Fruit fly (Drosophila melanogaster): ENCODE measurements around the gene noi.

The noi gene

DNA sequence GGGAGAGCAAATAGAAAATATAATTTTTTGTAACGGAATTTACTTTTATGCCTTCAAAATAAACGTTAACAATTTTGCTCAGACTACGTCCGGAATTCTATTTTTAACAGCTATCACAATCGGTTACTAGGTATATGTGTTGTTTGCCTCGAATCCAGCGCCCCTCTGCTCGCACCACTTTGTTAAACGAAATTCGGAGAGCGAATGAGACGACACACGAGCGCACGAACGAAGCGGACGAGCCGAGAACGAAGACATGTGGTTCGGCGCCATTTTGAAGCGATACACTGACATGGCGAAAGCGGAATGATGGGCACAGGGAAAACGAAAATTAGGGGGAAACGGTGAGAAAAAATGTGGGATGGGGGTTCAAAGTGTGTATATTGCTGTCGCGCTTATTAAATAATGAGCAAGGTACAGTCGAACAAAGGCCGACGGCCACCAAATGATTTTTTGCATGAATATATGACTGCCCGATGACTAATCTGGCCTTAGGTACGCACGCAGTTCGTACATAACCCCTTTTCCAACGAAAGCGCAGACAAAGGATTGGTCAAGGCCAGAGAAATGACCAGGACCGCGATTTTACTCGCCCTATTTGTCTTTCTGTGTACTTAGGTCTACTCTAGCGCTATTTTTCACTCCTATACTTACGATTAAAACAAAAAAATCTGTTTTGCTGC is 9.2 kb upstream of the noi start (continued):
- TF ChIP-seq Hr3 (GFP tag; optimal IDR thresholded peaks at IDR 0.05): no peak
- no peak for TF ChIP-seq CG9727 (GFP tag; optimal IDR thresholded peaks at IDR 0.05)
- TF ChIP-seq CG13287 (GFP tag; IDR thresholded peaks at IDR 0.05; ENCODE audit: partially characterized antibody): no peak
- no peak for TF ChIP-seq ind (GFP tag; optimal IDR thresholded peaks at IDR 0.05)
- TF ChIP-seq CrebB (tag; optimal IDR thresholded peaks at IDR 0.05): no peak
- no peak for TF ChIP-seq otp (GFP tag; IDR thresholded peaks at IDR 0.05)
- TF ChIP-seq CG30431 (GFP tag; optimal IDR thresholded peaks at IDR 0.05): no peak
- TF ChIP-seq Dref (GFP tag; IDR thresholded peaks at IDR 0.05): no peak
- peak; percentile 55 for TF ChIP-seq CG8924 (tag; optimal IDR thresholded peaks at IDR 0.05)
- TF ChIP-seq CG12219 (GFP tag; optimal IDR thresholded peaks at IDR 0.05): no peak
- peak; percentile 15 for TF ChIP-seq BtbVII (GFP tag; optimal IDR thresholded peaks at IDR 0.05)
- TF ChIP-seq CG11085 (GFP tag; IDR thresholded peaks at IDR 0.05): no peak
- no peak for TF ChIP-seq gt (GFP tag; IDR thresholded peaks at IDR 0.05)
- no peak for TF ChIP-seq cato (GFP tag; optimal IDR thresholded peaks at IDR 0.05; ENCODE audit: borderline replicate concordance)
- TF ChIP-seq Max (GFP tag; optimal IDR thresholded peaks at IDR 0.05): no peak
- no peak for TF ChIP-seq zfh1 (GFP tag; IDR thresholded peaks at IDR 0.05)
- TF ChIP-seq ranshi (GFP tag; IDR thresholded peaks at IDR 0.05): no peak
- TF ChIP-seq shn (GFP tag; optimal IDR thresholded peaks at IDR 0.05): no peak
- TF ChIP-seq pan (optimal IDR thresholded peaks at IDR 0.05): no peak
- no peak for TF ChIP-seq pan (GFP tag; optimal IDR thresholded peaks at IDR 0.05 in 1 of 2, IDR thresholded peaks at IDR 0.05 in 1 of 2)
- no peak for TF ChIP-seq chinmo (GFP tag; IDR thresholded peaks at IDR 0.05; ENCODE audit: partially characterized antibody)
- TF ChIP-seq CG32772 (GFP tag; IDR thresholded peaks at IDR 0.05): no peak
- no peak for TF ChIP-seq dmrt99B (tag; optimal IDR thresholded peaks at IDR 0.05)
- TF ChIP-seq cg (GFP tag; optimal IDR thresholded peaks at IDR 0.05): peak; percentile 47
- TF ChIP-seq Ptx1 (GFP tag; IDR thresholded peaks at IDR 0.05): no peak
- TF ChIP-seq sima (GFP tag; optimal IDR thresholded peaks at IDR 0.05): no peak
- TF ChIP-seq TFAM (GFP tag; optimal IDR thresholded peaks at IDR 0.05): no peak
- TF ChIP-seq CG2889 (GFP tag; IDR thresholded peaks at IDR 0.05): no peak
- no peak for TF ChIP-seq CG4282 (GFP tag; optimal IDR thresholded peaks at IDR 0.05)
- TF ChIP-seq hth (optimal IDR thresholded peaks at IDR 0.05): no peak
- no peak for TF ChIP-seq Taf1 (GFP tag; IDR thresholded peaks at IDR 0.05)
- no peak for TF ChIP-seq CG11093 (GFP tag; IDR thresholded peaks at IDR 0.05)
- TF ChIP-seq tap (tag; optimal IDR thresholded peaks at IDR 0.05): no peak
- TF ChIP-seq trem (tag; optimal IDR thresholded peaks at IDR 0.05): no peak
- no peak for TF ChIP-seq klu (GFP tag; IDR thresholded peaks at IDR 0.05)
- no peak for TF ChIP-seq Mes4 (GFP tag; optimal IDR thresholded peaks at IDR 0.05)
- peak; percentile 22 for TF ChIP-seq CG12391 (tag; optimal IDR thresholded peaks at IDR 0.05)
- no peak for TF ChIP-seq Hand (GFP tag; optimal IDR thresholded peaks at IDR 0.05)
- TF ChIP-seq CG6683 (GFP tag; optimal IDR thresholded peaks at IDR 0.05): peak; percentile 14
- peak; percentile 25 for TF ChIP-seq lilli (GFP tag; optimal IDR thresholded peaks at IDR 0.05)
- no peak for TF ChIP-seq fd64A (GFP tag; optimal IDR thresholded peaks at IDR 0.05)
- TF ChIP-seq ken (GFP tag; IDR thresholded peaks at IDR 0.05): no peak
- TF ChIP-seq CG3995 (GFP tag; optimal IDR thresholded peaks at IDR 0.05): no peak
- no peak for TF ChIP-seq CG3407 (GFP tag; optimal IDR thresholded peaks at IDR 0.05)
- TF ChIP-seq Hr51 (GFP tag; optimal IDR thresholded peaks at IDR 0.05): no peak
- TF ChIP-seq HHEX (GFP tag; optimal IDR thresholded peaks at IDR 0.05): no peak
- no peak for TF ChIP-seq sr (GFP tag; IDR thresholded peaks at IDR 0.05)
- no peak for TF ChIP-seq CG5245 (GFP tag; optimal IDR thresholded peaks at IDR 0.05)
- no peak for TF ChIP-seq CG6854 (GFP tag; optimal IDR thresholded peaks at IDR 0.05)
- TF ChIP-seq btn (GFP tag; optimal IDR thresholded peaks at IDR 0.05): no peak
- no peak for TF ChIP-seq abd-A (tag; optimal IDR thresholded peaks at IDR 0.05)
- TF ChIP-seq Chrac-16 (GFP tag; optimal IDR thresholded peaks at IDR 0.05): no peak

All from whole organism, embryonic.